Worm (Caenorhabditis elegans) whole organism, early embryonic: Measurements from ENCODE around the gene dct-19.

Source experiments
- B0310.2 ChIP-seq: sonication (generic microtip); optimal IDR thresholded peaks from 2 replicates; lab custom pipeline; 2016; ENCODE audit warnings: mild to moderate bottlenecking, missing genetic modification characterization, missing compliant biosample characterization
- F13C5.2 ChIP-seq: sonication (generic microtip); optimal IDR thresholded peaks from 2 replicates; lab custom pipeline; 2017; ENCODE audit warnings: mild to moderate bottlenecking, missing genetic modification characterization, inconsistent platforms, missing compliant biosample characterization
- aly-1 ChIP-seq: sonication (generic microtip); optimal IDR thresholded peaks from 2 replicates; lab custom pipeline; 2016; ENCODE audit warnings: missing genetic modification characterization, missing compliant biosample characterization
- ama-1 ChIP-seq: fragments of 150-350 bp; optimal IDR thresholded peaks from 2 replicates; lab custom pipeline; 2014
- ceh-13 ChIP-seq: fragments of 200-800 bp; sonication (Bioruptor generic); optimal IDR thresholded peaks from 2 replicates; lab custom pipeline; 2018; ENCODE audit warnings: mild to moderate bottlenecking, missing genetic modification characterization, missing compliant biosample characterization
- ets-7 ChIP-seq: sonication (generic microtip); optimal IDR thresholded peaks from 2 replicates; lab custom pipeline; 2016; ENCODE audit warnings: missing genotype, missing genetic modification characterization, missing compliant biosample characterization
- flt-1 ChIP-seq: fragments of 200-800 bp; sonication (Bioruptor generic); IDR thresholded peaks from 2 replicates; pipeline ENCODE4 v1.3.6; 2022; ENCODE audit warnings: missing genetic modification characterization, missing compliant biosample characterization
- scrt-1 ChIP-seq: fragments of 200-800 bp; sonication (Bioruptor generic); IDR thresholded peaks from 2 replicates; pipeline ENCODE4 v1.3.6; 2022; ENCODE audit warnings: missing genetic modification characterization, missing compliant biosample characterization
- tra-4 ChIP-seq: sonication (generic microtip); optimal IDR thresholded peaks from 2 replicates; lab custom pipeline; 2017; ENCODE audit warnings: missing genetic modification characterization, missing compliant biosample characterization

- TF ChIP-seq ama-1 = no peak
- no peak for TF ChIP-seq flt-1 (GFP tag; lab: Robert Waterston, UW)
- no peak for TF ChIP-seq scrt-1 (GFP tag; lab: Robert Waterston, UW)
- TF ChIP-seq F13C5.2 (tag; lab: Kevin White, UChicago) = no peak
- TF ChIP-seq aly-1 (tag; lab: Kevin White, UChicago) = no peak
- no peak for TF ChIP-seq ceh-13 (GFP tag; lab: Kevin White, UChicago)
- TF ChIP-seq ets-7 = no peak
- TF ChIP-seq B0310.2 (tag; lab: Kevin White, UChicago) = no peak
- TF ChIP-seq tra-4 = no peak
These were observed 6.4 kb upstream of the dct-19 start, which contains the start of the genes cld-1 and dod-21 for ce11 chrIV:12936221-12936776.
